Worm (Caenorhabditis elegans): ENCODE measurements around the gene C08G5.7.

Gene C08G5.7

ce11 chrII:799700-800099 is 34.6 kb upstream of the C08G5.7 start, which contains the start of gene F46F5.14:
TSS of gene F46F5.14 (plus strand) at chrII:800000.
- no peak for TF ChIP-seq peb-1 (tag; optimal IDR thresholded peaks at IDR 0.05)
- TF ChIP-seq nhr-237 (tag; optimal IDR thresholded peaks at IDR 0.05), result no peak
- TF ChIP-seq ztf-1 (GFP tag; conservative IDR thresholded peaks at IDR 0.05), result no peak
- no peak for TF ChIP-seq nhr-25 (tag; optimal IDR thresholded peaks at IDR 0.05)
- no peak for TF ChIP-seq alr-1 (tag; optimal IDR thresholded peaks at IDR 0.05)
- TF ChIP-seq C34F6.9 (tag; optimal IDR thresholded peaks at IDR 0.05), result no peak
- TF ChIP-seq mdl-1 (tag; optimal IDR thresholded peaks at IDR 0.05), result no peak
- TF ChIP-seq unc-62 (GFP tag; optimal IDR thresholded peaks at IDR 0.05), result no peak
- no peak for TF ChIP-seq snpc-4 (tag; optimal IDR thresholded peaks at IDR 0.05)
- no peak for TF ChIP-seq sma-3 (GFP tag; optimal IDR thresholded peaks at IDR 0.05)
- no peak for TF ChIP-seq nhr-6 (tag; optimal IDR thresholded peaks at IDR 0.05)
- no peak for TF ChIP-seq sma-9 (GFP tag; optimal IDR thresholded peaks at IDR 0.05)
- TF ChIP-seq sma-9 (tag; optimal IDR thresholded peaks at IDR 0.05), result no peak
- TF ChIP-seq gmeb-1 (tag; optimal IDR thresholded peaks at IDR 0.05), result no peak
- no peak for TF ChIP-seq fos-1 (tag; optimal IDR thresholded peaks at IDR 0.05)

ce11 chrII:797445-797844 is 32.3 kb upstream of the C08G5.7 start:
- no peak for TF ChIP-seq egl-27 (tag; optimal IDR thresholded peaks at IDR 0.05)
- TF ChIP-seq snpc-4 (tag; optimal IDR thresholded peaks at IDR 0.05), result no peak
- TF ChIP-seq lin-11 (tag; optimal IDR thresholded peaks at IDR 0.05), result no peak
- no peak for TF ChIP-seq ztf-11 (tag; optimal IDR thresholded peaks at IDR 0.05)
- no peak for TF ChIP-seq lin-39 (tag; optimal IDR thresholded peaks at IDR 0.05)
- no peak for TF ChIP-seq F13H6.1 (tag; optimal IDR thresholded peaks at IDR 0.05)
- TF ChIP-seq unc-62 (GFP tag; optimal IDR thresholded peaks at IDR 0.05), result no peak
- TF ChIP-seq nhr-23 (tag; optimal IDR thresholded peaks at IDR 0.05), result no peak
- no peak for TF ChIP-seq ztf-1 (GFP tag; conservative IDR thresholded peaks at IDR 0.05)
- TF ChIP-seq sem-4 (tag; optimal IDR thresholded peaks at IDR 0.05), result no peak

DNA sequence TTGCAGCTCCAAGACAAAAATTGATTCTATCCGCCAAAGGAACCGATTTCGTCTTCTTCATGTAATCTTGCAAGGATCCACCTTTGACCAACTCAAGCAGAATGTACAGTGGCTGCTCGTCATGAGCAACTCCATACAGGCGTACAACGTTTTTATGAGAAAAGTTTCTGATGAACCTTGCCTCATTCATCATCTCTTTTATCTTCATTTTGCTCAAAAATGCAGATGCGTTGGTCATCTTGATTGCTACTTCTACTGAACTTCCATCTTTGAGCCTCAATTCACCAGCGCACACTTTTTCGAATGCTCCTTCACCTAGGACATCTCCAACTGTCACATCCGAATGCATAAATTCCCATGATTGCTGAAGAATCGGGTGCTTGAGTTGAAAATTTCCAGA is 31.8 kb upstream of the C08G5.7 start:
- TF ChIP-seq R02D3.7 (tag; optimal IDR thresholded peaks at IDR 0.05), result no peak
- no peak for TF ChIP-seq ama-1 (optimal IDR thresholded peaks at IDR 0.05)
- TF ChIP-seq dmd-4 (tag; optimal IDR thresholded peaks at IDR 0.05), result no peak
- TF ChIP-seq ztf-4 (tag; optimal IDR thresholded peaks at IDR 0.05), result no peak
- no peak for TF ChIP-seq egl-27 (tag; optimal IDR thresholded peaks at IDR 0.05)
- TF ChIP-seq lin-11 (tag; optimal IDR thresholded peaks at IDR 0.05), result no peak
- TF ChIP-seq gmeb-1 (tag; optimal IDR thresholded peaks at IDR 0.05), result no peak
- no peak for TF ChIP-seq nhr-12 (tag; optimal IDR thresholded peaks at IDR 0.05)
- no peak for TF ChIP-seq skn-1 (tag; optimal IDR thresholded peaks at IDR 0.05)
- TF ChIP-seq nhr-25 (tag; optimal IDR thresholded peaks at IDR 0.05), result no peak
- no peak for TF ChIP-seq ZK546.5 (tag; optimal IDR thresholded peaks at IDR 0.05)
- TF ChIP-seq Y55F3AM.14 (GFP tag; optimal IDR thresholded peaks at IDR 0.05), result no peak
- TF ChIP-seq snpc-4 (tag; optimal IDR thresholded peaks at IDR 0.05), result no peak
- no peak for TF ChIP-seq mdl-1 (tag; optimal IDR thresholded peaks at IDR 0.05)

DNA sequence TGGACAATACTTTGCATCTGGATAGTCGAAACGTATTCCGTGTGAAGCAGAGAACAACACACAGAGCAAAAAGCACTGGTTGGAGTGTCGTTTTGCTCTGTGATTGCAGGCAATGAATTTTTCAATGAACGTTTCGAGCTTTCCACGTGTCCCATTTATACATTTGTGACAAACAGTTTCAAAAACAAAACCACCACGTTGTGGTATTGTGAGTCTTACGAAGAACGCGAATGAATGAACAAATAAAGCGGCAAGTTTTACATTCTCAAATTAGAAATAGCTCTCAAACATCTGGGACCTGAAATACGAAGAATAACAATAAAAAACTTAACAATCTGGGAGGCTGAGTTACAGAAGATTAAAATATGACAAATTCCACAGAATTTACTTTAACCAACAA is 26.7 kb upstream of the C08G5.7 start, which contains the start of gene F46F5.1:
Gene F46F5.1, minus strand, starts transcription at position 101 of the 400 bp plus-strand sequence.
- no peak for TF ChIP-seq nhr-21 (tag; optimal IDR thresholded peaks at IDR 0.05)
- no peak for TF ChIP-seq lin-11 (tag; optimal IDR thresholded peaks at IDR 0.05)
- no peak for TF ChIP-seq unc-62 (GFP tag; optimal IDR thresholded peaks at IDR 0.05)
- no peak for TF ChIP-seq blmp-1 (tag; optimal IDR thresholded peaks at IDR 0.05; ENCODE audit: insufficient read depth)
- TF ChIP-seq alr-1 (tag; optimal IDR thresholded peaks at IDR 0.05), result no peak
- TF ChIP-seq F13H6.1 (tag; optimal IDR thresholded peaks at IDR 0.05), result no peak
- no peak for TF ChIP-seq gmeb-1 (tag; optimal IDR thresholded peaks at IDR 0.05)
- TF ChIP-seq aly-2 (tag; optimal IDR thresholded peaks at IDR 0.05), result no peak
- TF ChIP-seq dmd-4 (tag; optimal IDR thresholded peaks at IDR 0.05), result no peak
- no peak for TF ChIP-seq mdl-1 (tag; optimal IDR thresholded peaks at IDR 0.05)
- TF ChIP-seq zag-1 (tag; optimal IDR thresholded peaks at IDR 0.05), result no peak
- no peak for TF ChIP-seq skn-1 (tag; optimal IDR thresholded peaks at IDR 0.05)
- TF ChIP-seq nhr-237 (tag; optimal IDR thresholded peaks at IDR 0.05), result no peak
- no peak for TF ChIP-seq unc-39 (tag; optimal IDR thresholded peaks at IDR 0.05)
- no peak for TF ChIP-seq nhr-77 (tag; optimal IDR thresholded peaks at IDR 0.05)
- no peak for TF ChIP-seq sem-4 (tag; optimal IDR thresholded peaks at IDR 0.05)
- TF ChIP-seq nhr-129 (tag; optimal IDR thresholded peaks at IDR 0.05), result no peak
- TF ChIP-seq lsy-2 (tag; optimal IDR thresholded peaks at IDR 0.05), result no peak
- no peak for TF ChIP-seq snpc-4 (tag; optimal IDR thresholded peaks at IDR 0.05)
